Fruit fly (Drosophila melanogaster) whole organism, embryonic: Measurements from ENCODE around the gene CG17625.
A peak's percentile ranks its signal among the peaks of the same experiment; 100 is the strongest.

Source experiments
- CG10565 ChIP-seq: fragments of 200-800 bp; sonication (Bioruptor generic); optimal IDR thresholded peaks from 3 replicates; lab custom pipeline; 2016; ENCODE audit warnings: missing biosample characterization, mild to moderate bottlenecking, missing genetic modification characterization
- CG10979 ChIP-seq: fragments of 200-800 bp; sonication (Bioruptor generic); optimal IDR thresholded peaks from 2 replicates; lab custom pipeline; 2018; ENCODE audit warnings: missing biosample characterization, mild to moderate bottlenecking, missing genetic modification characterization, moderate library complexity
- CG12391 ChIP-seq: fragments of 200-800 bp; sonication (Bioruptor generic); optimal IDR thresholded peaks from 3 replicates; lab custom pipeline; 2018; ENCODE audit warnings: missing biosample characterization, mild to moderate bottlenecking, missing genetic modification characterization, moderate library complexity
- CG15696 ChIP-seq: fragments of 200-800 bp; sonication (Bioruptor generic); optimal IDR thresholded peaks from 2 replicates; lab custom pipeline; 2019; ENCODE audit warnings: missing biosample characterization, mild to moderate bottlenecking, missing genetic modification characterization, moderate library complexity
- CG17612 ChIP-seq: fragments of 200-800 bp; sonication (Bioruptor generic); IDR thresholded peaks from 2 replicates; pipeline ENCODE4 v1.3.6; 2022; ENCODE audit warnings: missing biosample characterization, missing genetic modification characterization
- CG2129 ChIP-seq: fragments of 200-800 bp; sonication (Bioruptor generic); IDR thresholded peaks from 2 replicates; pipeline ENCODE4 v1.3.6; 2022; ENCODE audit warnings: missing biosample characterization, missing genetic modification characterization; ENCODE audit not compliant: partially characterized antibody
- CG4424 ChIP-seq: fragments of 200-800 bp; sonication (Bioruptor generic); optimal IDR thresholded peaks from 3 replicates; lab custom pipeline; 2016; ENCODE audit warnings: missing biosample characterization, missing genetic modification characterization
- CG4854 ChIP-seq: fragments of 200-800 bp; sonication (Bioruptor generic); optimal IDR thresholded peaks from 2 replicates; lab custom pipeline; 2016; ENCODE audit warnings: missing biosample characterization, missing genetic modification characterization, inconsistent platforms
- CG5245 ChIP-seq: fragments of 200-800 bp; sonication (Bioruptor generic); optimal IDR thresholded peaks from 3 replicates; lab custom pipeline; 2016; ENCODE audit warnings: missing biosample characterization, missing genetic modification characterization
- CG6272 ChIP-seq: fragments of 200-800 bp; sonication (Bioruptor generic); IDR thresholded peaks from 2 replicates; pipeline ENCODE4 v1.3.6; 2022; ENCODE audit warnings: missing biosample characterization, missing genetic modification characterization
- CG6683 ChIP-seq: fragments of 200-800 bp; sonication (Bioruptor generic); optimal IDR thresholded peaks from 2 replicates; lab custom pipeline; 2017; ENCODE audit warnings: missing biosample characterization, mild to moderate bottlenecking, missing genetic modification characterization, missing genetic modification reagents
- CG7963 ChIP-seq: fragments of 200-800 bp; sonication (Bioruptor generic); IDR thresholded peaks from 3 replicates; pipeline ENCODE4 v1.3.6; 2022; ENCODE audit warnings: missing biosample characterization, missing genetic modification characterization; ENCODE audit not compliant: partially characterized antibody
- D19B ChIP-seq: fragments of 200-800 bp; sonication (Bioruptor generic); optimal IDR thresholded peaks from 2 replicates; lab custom pipeline; 2017; ENCODE audit warnings: missing biosample characterization, mild to moderate bottlenecking, missing genetic modification characterization
- Dref ChIP-seq: fragments of 200-800 bp; sonication (Bioruptor generic); IDR thresholded peaks from 2 replicates; pipeline ENCODE4 v1.3.6; 2022; ENCODE audit warnings: missing biosample characterization, missing genetic modification characterization
- Drgx ChIP-seq: fragments of 200-800 bp; sonication (Bioruptor generic); IDR thresholded peaks from 2 replicates; pipeline ENCODE4 v1.3.6; 2022; ENCODE audit warnings: missing biosample characterization, missing genetic modification characterization
- Elba2 ChIP-seq: fragments of 200-800 bp; sonication (Bioruptor generic); optimal IDR thresholded peaks from 3 replicates; lab custom pipeline; 2016; ENCODE audit warnings: missing biosample characterization, missing genetic modification characterization
- Fer3 ChIP-seq: fragments of 200-800 bp; sonication (Bioruptor generic); optimal IDR thresholded peaks from 2 replicates; lab custom pipeline; 2018; ENCODE audit warnings: missing biosample characterization, mild to moderate bottlenecking, missing genetic modification characterization, moderate library complexity
- H2.0 ChIP-seq: fragments of 200-800 bp; sonication (Bioruptor generic); IDR thresholded peaks from 2 replicates; pipeline ENCODE4 v1.3.6; 2022; ENCODE audit warnings: missing biosample characterization, missing genetic modification characterization
- Hr3 ChIP-seq: fragments of 200-800 bp; sonication (Bioruptor generic); optimal IDR thresholded peaks from 3 replicates; lab custom pipeline; 2016; ENCODE audit warnings: missing biosample characterization, missing genetic modification characterization
- Hsf ChIP-seq: fragments of 200-800 bp; sonication (Bioruptor generic); optimal IDR thresholded peaks from 3 replicates; lab custom pipeline; 2016; ENCODE audit warnings: missing biosample characterization, missing genetic modification characterization
- Mrtf ChIP-seq: fragments of 200-800 bp; sonication (Bioruptor generic); IDR thresholded peaks from 3 replicates; pipeline ENCODE4 v1.3.6; 2022; ENCODE audit warnings: missing biosample characterization, missing genetic modification characterization
- Sry-δ ChIP-seq: fragments of 200-800 bp; sonication (Bioruptor generic); optimal IDR thresholded peaks from 2 replicates; lab custom pipeline; 2016; ENCODE audit warnings: missing biosample characterization, missing genetic modification characterization
- Ssrp ChIP-seq: fragments of 200-800 bp; sonication (Bioruptor generic); optimal IDR thresholded peaks from 2 replicates; lab custom pipeline; 2018; ENCODE audit warnings: missing biosample characterization, mild to moderate bottlenecking, missing genetic modification characterization, moderate library complexity
- TFAM ChIP-seq: fragments of 200-800 bp; sonication (Bioruptor generic); optimal IDR thresholded peaks from 2 replicates; lab custom pipeline; 2017; ENCODE audit warnings: missing biosample characterization, missing genetic modification characterization, inconsistent platforms
- Taf1 ChIP-seq: fragments of 200-800 bp; sonication (Bioruptor generic); IDR thresholded peaks from 2 replicates; pipeline ENCODE4 v1.3.6; 2022; ENCODE audit warnings: missing biosample characterization, missing genetic modification characterization
- Tbp ChIP-seq: fragments of >200 bp; optimal IDR thresholded peaks from 2 replicates; lab custom pipeline; 2018; ENCODE audit warnings: missing biosample characterization, missing genetic modification characterization
- Trl ChIP-seq, 3 experiments: fragments of >200 bp in 2 of 3; fragments of 200-800 bp in 1 of 3; sonication (Bioruptor generic) in 1 of 3; optimal IDR thresholded peaks; 2 replicates in 1 of 3; 3 replicates in 2 of 3; lab custom pipeline; 2016 to 2017; ENCODE audit warnings: missing biosample characterization in 1 of 3, missing genetic modification characterization in 1 of 3
- bab2 ChIP-seq: fragments of 200-800 bp; sonication (Bioruptor generic); optimal IDR thresholded peaks from 2 replicates; lab custom pipeline; 2016; ENCODE audit warnings: missing biosample characterization, missing genetic modification characterization
- ci ChIP-seq: fragments of 200-800 bp; sonication (Bioruptor generic); IDR thresholded peaks from 3 replicates; pipeline ENCODE4 v1.3.6; 2022; ENCODE audit warnings: missing biosample characterization, missing genetic modification characterization
- crol ChIP-seq: fragments of 200-800 bp; sonication (Bioruptor generic); IDR thresholded peaks from 2 replicates; pipeline ENCODE4 v1.3.6; 2022; ENCODE audit warnings: missing biosample characterization, missing genetic modification characterization
- dm ChIP-seq: fragments of 200-800 bp; sonication (Bioruptor generic); optimal IDR thresholded peaks from 3 replicates; lab custom pipeline; 2016; ENCODE audit warnings: missing biosample characterization, missing genetic modification characterization
- en ChIP-seq: fragments of 200-800 bp; sonication (Bioruptor generic); optimal IDR thresholded peaks from 2 replicates; lab custom pipeline; 2016; ENCODE audit warnings: missing biosample characterization, missing genetic modification characterization
- eyg ChIP-seq: fragments of 200-800 bp; sonication (Bioruptor generic); optimal IDR thresholded peaks from 3 replicates; lab custom pipeline; 2016; ENCODE audit warnings: missing biosample characterization, missing genetic modification characterization
- fd102C ChIP-seq: fragments of 200-800 bp; sonication (Bioruptor generic); optimal IDR thresholded peaks from 2 replicates; lab custom pipeline; 2018; ENCODE audit warnings: missing biosample characterization, mild to moderate bottlenecking, missing genetic modification characterization, moderate library complexity
- gfzf ChIP-seq: fragments of 200-800 bp; sonication (Bioruptor generic); optimal IDR thresholded peaks from 2 replicates; lab custom pipeline; 2016; ENCODE audit warnings: missing biosample characterization, mild to moderate bottlenecking, missing genetic modification characterization, moderate library complexity
- ind ChIP-seq: fragments of 200-800 bp; sonication (Bioruptor generic); optimal IDR thresholded peaks from 3 replicates; lab custom pipeline; 2016; ENCODE audit warnings: missing biosample characterization, missing genetic modification characterization
- lmd ChIP-seq: fragments of 200-800 bp; sonication (Bioruptor generic); IDR thresholded peaks from 2 replicates; pipeline ENCODE4 v1.3.6; 2022; ENCODE audit warnings: missing biosample characterization, missing genetic modification characterization
- lov ChIP-seq, 2 experiments: fragments of 200-800 bp in 1 of 2; fragments of >200 bp in 1 of 2; sonication (Bioruptor generic) in 1 of 2; IDR thresholded peaks in 1 of 2; optimal IDR thresholded peaks in 1 of 2; 2 replicates in 1 of 2; 3 replicates in 1 of 2; pipeline versions ENCODE4 v1.3.6 to Lab custom; 2017 to 2022; ENCODE audit warnings: missing biosample characterization in 1 of 2, missing genetic modification characterization in 1 of 2
- odd ChIP-seq: fragments of 200-800 bp; sonication (Bioruptor generic); optimal IDR thresholded peaks from 2 replicates; lab custom pipeline; 2017; ENCODE audit warnings: missing biosample characterization, mild to moderate bottlenecking, missing genetic modification characterization
- org-1 ChIP-seq: fragments of 200-800 bp; sonication (Bioruptor generic); optimal IDR thresholded peaks from 2 replicates; lab custom pipeline; 2017; ENCODE audit warnings: missing biosample characterization, missing genetic modification characterization
- pros ChIP-seq: fragments of 200-800 bp; sonication (Bioruptor generic); optimal IDR thresholded peaks from 3 replicates; lab custom pipeline; 2019; ENCODE audit warnings: missing biosample characterization, mild to moderate bottlenecking, missing genetic modification characterization, moderate library complexity
- repo ChIP-seq: fragments of 200-800 bp; sonication (Bioruptor generic); optimal IDR thresholded peaks from 2 replicates; lab custom pipeline; 2016; ENCODE audit warnings: missing biosample characterization, missing genetic modification characterization
- run ChIP-seq: fragments of 200-800 bp; sonication (Bioruptor generic); optimal IDR thresholded peaks from 3 replicates; lab custom pipeline; 2018; ENCODE audit warnings: missing biosample characterization, mild to moderate bottlenecking, missing genetic modification characterization
- sd ChIP-seq: fragments of 200-800 bp; sonication (Bioruptor generic); optimal IDR thresholded peaks from 3 replicates; lab custom pipeline; 2018; ENCODE audit warnings: missing biosample characterization, mild to moderate bottlenecking, missing genetic modification characterization, moderate library complexity
- slbo ChIP-seq: fragments of 200-800 bp; sonication (Bioruptor generic); IDR thresholded peaks from 2 replicates; pipeline ENCODE4 v1.3.6; 2022; ENCODE audit warnings: missing biosample characterization, missing genetic modification characterization
- so ChIP-seq: fragments of 200-800 bp; sonication (Bioruptor generic); IDR thresholded peaks from 3 replicates; pipeline ENCODE4 v1.3.6; 2022; ENCODE audit warnings: missing biosample characterization, missing genetic modification characterization
- usp ChIP-seq: fragments of >200 bp; optimal IDR thresholded peaks from 2 replicates; lab custom pipeline; 2017; ENCODE audit warnings: missing biosample characterization, missing genetic modification characterization
- wek ChIP-seq: fragments of 200-800 bp; sonication (Bioruptor generic); optimal IDR thresholded peaks from 3 replicates; lab custom pipeline; 2018; ENCODE audit warnings: missing biosample characterization, mild to moderate bottlenecking, missing genetic modification characterization, moderate library complexity
- wor ChIP-seq: fragments of 200-800 bp; sonication (Bioruptor generic); IDR thresholded peaks from 2 replicates; pipeline ENCODE4 v1.3.6; 2022; ENCODE audit warnings: missing biosample characterization, missing genetic modification characterization
- zen ChIP-seq: fragments of 200-800 bp; sonication (Bioruptor generic); optimal IDR thresholded peaks from 3 replicates; lab custom pipeline; 2018; ENCODE audit warnings: missing biosample characterization, mild to moderate bottlenecking, missing genetic modification characterization, moderate library complexity
- zf30C ChIP-seq: fragments of 200-800 bp; sonication (Bioruptor generic); optimal IDR thresholded peaks from 3 replicates; lab custom pipeline; 2018; ENCODE audit warnings: missing biosample characterization, mild to moderate bottlenecking, missing genetic modification characterization

Gene CG17625

DNA sequence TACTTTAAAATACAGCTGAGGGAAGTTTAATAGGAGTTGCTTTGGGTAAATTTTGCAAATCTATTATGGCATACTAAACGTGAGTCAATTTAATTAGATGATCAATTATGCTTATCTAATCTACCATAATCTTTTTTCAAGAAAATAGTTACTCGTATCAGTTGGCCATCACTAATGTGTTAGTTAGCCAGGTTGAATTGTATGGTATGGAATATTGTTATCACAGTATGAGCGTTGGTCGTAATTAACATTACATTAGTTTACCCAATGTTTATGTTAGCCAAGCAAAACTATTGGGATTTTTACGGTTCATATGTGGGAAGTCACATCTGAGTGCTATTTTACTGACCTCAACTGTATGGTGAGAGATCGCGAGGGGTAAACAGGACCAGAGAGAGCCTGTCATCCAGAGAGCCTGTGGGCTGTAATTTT, 13.1 kb upstream of the CG17625 start:
- TF ChIP-seq lmd (GFP tag; lab: Robert Waterston, UW) (peak; percentile 59), usp (GFP tag; lab: Kevin White, UChicago) (no peak), Drgx (no peak), repo (GFP tag; lab: Kevin White, UChicago) (peak; percentile 55), Sry-δ (GFP tag; lab: Kevin White, UChicago) (peak; percentile 32), odd (GFP tag; lab: Kevin White, UChicago) (peak; percentile 55), org-1 (peak; percentile 83), Dref (GFP tag; lab: Robert Waterston, UW) (no peak), eyg (GFP tag; lab: Kevin White, UChicago) (no peak), H2.0 (GFP tag; lab: Robert Waterston, UW) (peak; percentile 31; the same call in 1 of the 2 replicates), zf30C (GFP tag; lab: Kevin White, UChicago) (no peak), Hr3 (peak; percentile 76), Tbp (GFP tag; lab: Kevin White, UChicago) (no peak), CG15696 (tag; lab: Kevin White, UChicago) (peak; percentile 96), Fer3 (peak; percentile 24), CG10979 (tag; lab: Kevin White, UChicago) (peak; percentile 92), Hsf (GFP tag; lab: Kevin White, UChicago) (peak; percentile 75), CG17612 (GFP tag; lab: Robert Waterston, UW) (no peak), run (no peak), gfzf (GFP tag; lab: Kevin White, UChicago) (no peak), CG4424 (GFP tag; lab: Kevin White, UChicago) (peak; percentile 80), Trl (optimal IDR thresholded peaks at IDR 0.05; lab: Kevin White, UChicago) (peak in 1 of 2 experiments; percentile 73), Trl (GFP tag; optimal IDR thresholded peaks at IDR 0.05; lab: Kevin White, UChicago) (peak; percentile 57), D19B (GFP tag; lab: Kevin White, UChicago) (no peak), crol (GFP tag; lab: Robert Waterston, UW) (no peak), CG7963 (GFP tag; lab: Robert Waterston, UW) (no peak), lov (optimal IDR thresholded peaks at IDR 0.05; lab: Kevin White, UChicago) (no peak), lov (GFP tag; IDR thresholded peaks at IDR 0.05; lab: Robert Waterston, UW) (no peak), Mrtf (GFP tag; lab: Robert Waterston, UW) (no peak), wor (no peak), CG5245 (GFP tag; lab: Kevin White, UChicago) (peak; percentile 60), CG4854 (peak; percentile 13), Elba2 (GFP tag; lab: Kevin White, UChicago) (peak; percentile 80), wek (no peak), bab2 (GFP tag; lab: Kevin White, UChicago) (peak; percentile 73), en (GFP tag; lab: Kevin White, UChicago) (peak; percentile 64), CG6272 (no peak), sd (tag; lab: Kevin White, UChicago) (peak; percentile 6), ci (GFP tag; lab: Robert Waterston, UW) (no peak), CG10565 (GFP tag; lab: Kevin White, UChicago) (no peak), TFAM (GFP tag; lab: Kevin White, UChicago) (no peak), pros (no peak), Ssrp (tag; lab: Kevin White, UChicago) (peak; percentile 70), CG2129 (GFP tag; lab: Robert Waterston, UW) (no peak), fd102C (peak; percentile 83), CG6683 (GFP tag; lab: Kevin White, UChicago) (no peak), zen (tag; lab: Kevin White, UChicago) (peak; percentile 95), so (no peak), CG12391 (tag; lab: Kevin White, UChicago) (peak; percentile 84), Taf1 (GFP tag; lab: Robert Waterston, UW) (0 out of 2 replicates have a peak, but pooled peaks have one; percentile 12), ind (peak; percentile 68), dm (peak; percentile 54), slbo (no peak)
